Fruit fly (Drosophila melanogaster) whole organism, prepupa: Measurements from ENCODE around the gene CG14286.
A peak's percentile ranks its signal among the peaks of the same experiment; 100 is the strongest.

Source experiments
- Blimp-1 ChIP-seq: fragments of 200-800 bp; sonication (Bioruptor generic); optimal IDR thresholded peaks from 3 replicates; lab custom pipeline; 2017; ENCODE audit warnings: missing biosample characterization, missing genetic modification characterization, mild to moderate bottlenecking, moderate library complexity, missing genetic modification reagents
- CG10669 ChIP-seq: fragments of 200-800 bp; sonication (Bioruptor generic); optimal IDR thresholded peaks from 3 replicates; lab custom pipeline; 2018; ENCODE audit warnings: missing biosample characterization, mild to moderate bottlenecking, missing genetic modification characterization, moderate library complexity
- CG11294 ChIP-seq: fragments of 200-800 bp; sonication (Bioruptor generic); IDR thresholded peaks from 2 replicates; pipeline ENCODE4 v1.3.6; 2022; ENCODE audit warnings: missing biosample characterization, missing genetic modification characterization
- CG11762 ChIP-seq: fragments of 200-800 bp; sonication (Bioruptor generic); optimal IDR thresholded peaks from 3 replicates; lab custom pipeline; 2016; ENCODE audit warnings: missing biosample characterization, missing genetic modification characterization; ENCODE audit not compliant: insufficient read depth
- CG11902 ChIP-seq: fragments of 200-800 bp; sonication (Bioruptor generic); optimal IDR thresholded peaks from 3 replicates; lab custom pipeline; 2016; ENCODE audit warnings: missing biosample characterization, missing genetic modification characterization
- CG15336 ChIP-seq: fragments of 200-800 bp; sonication (Bioruptor generic); IDR thresholded peaks from 2 replicates; pipeline ENCODE4 v1.3.6; 2022; ENCODE audit warnings: missing biosample characterization, missing genetic modification characterization
- CG16779 ChIP-seq: fragments of 200-800 bp; sonication (Bioruptor generic); optimal IDR thresholded peaks from 3 replicates; lab custom pipeline; 2017; ENCODE audit warnings: missing biosample characterization, mild to moderate bottlenecking, missing genetic modification characterization
- CG31627 ChIP-seq: fragments of 200-800 bp; sonication (Bioruptor generic); optimal IDR thresholded peaks from 3 replicates; lab custom pipeline; 2016; ENCODE audit warnings: missing biosample characterization, missing genetic modification characterization
- CG32006 ChIP-seq: fragments of 200-800 bp; sonication (Bioruptor generic); optimal IDR thresholded peaks from 3 replicates; lab custom pipeline; 2017; ENCODE audit warnings: missing biosample characterization, mild to moderate bottlenecking, missing genetic modification characterization
- CG34406 ChIP-seq: fragments of 200-800 bp; sonication (Bioruptor generic); optimal IDR thresholded peaks from 3 replicates; lab custom pipeline; 2016; ENCODE audit warnings: missing biosample characterization, missing genetic modification characterization
- CG4318 ChIP-seq: fragments of 200-800 bp; sonication (Bioruptor generic); optimal IDR thresholded peaks from 3 replicates; lab custom pipeline; 2017; ENCODE audit warnings: missing biosample characterization, mild to moderate bottlenecking, missing genetic modification characterization
- CG6276 ChIP-seq: fragments of 200-800 bp; sonication (Bioruptor generic); optimal IDR thresholded peaks from 2 replicates; lab custom pipeline; 2017; ENCODE audit warnings: missing biosample characterization, mild to moderate bottlenecking, missing genetic modification characterization
- CG6792 ChIP-seq: fragments of 200-800 bp; sonication (Bioruptor generic); optimal IDR thresholded peaks from 3 replicates; lab custom pipeline; 2016; ENCODE audit warnings: missing biosample characterization, missing genetic modification characterization
- CG6808 ChIP-seq: fragments of 200-800 bp; sonication (Bioruptor generic); optimal IDR thresholded peaks from 3 replicates; lab custom pipeline; 2017; ENCODE audit warnings: missing biosample characterization, missing genetic modification characterization, mild to moderate bottlenecking, moderate library complexity, missing genetic modification reagents
- CG6854 ChIP-seq: fragments of 200-800 bp; sonication (Bioruptor generic); optimal IDR thresholded peaks from 2 replicates; lab custom pipeline; 2017; ENCODE audit warnings: missing biosample characterization, mild to moderate bottlenecking, missing genetic modification characterization
- CG7368 ChIP-seq: fragments of 200-800 bp; sonication (Bioruptor generic); optimal IDR thresholded peaks from 3 replicates; lab custom pipeline; 2016; ENCODE audit warnings: missing biosample characterization, missing genetic modification characterization
- CG8119 ChIP-seq: fragments of 200-800 bp; sonication (Bioruptor generic); IDR thresholded peaks from 3 replicates; pipeline ENCODE4 v1.3.6; 2022; ENCODE audit warnings: missing biosample characterization, missing genetic modification characterization
- CG8319 ChIP-seq: fragments of 200-800 bp; sonication (Bioruptor generic); optimal IDR thresholded peaks from 3 replicates; lab custom pipeline; 2016; ENCODE audit warnings: missing biosample characterization, missing genetic modification characterization
- CG8632 ChIP-seq: fragments of 200-800 bp; sonication (Bioruptor generic); optimal IDR thresholded peaks from 3 replicates; lab custom pipeline; 2016; ENCODE audit warnings: missing biosample characterization, missing genetic modification characterization
- CG9139 ChIP-seq: fragments of 200-800 bp; sonication (Bioruptor generic); optimal IDR thresholded peaks from 3 replicates; lab custom pipeline; 2017; ENCODE audit warnings: missing biosample characterization, mild to moderate bottlenecking, missing genetic modification characterization
- Eip75B ChIP-seq: fragments of 200-800 bp; sonication (Bioruptor generic); optimal IDR thresholded peaks from 3 replicates; lab custom pipeline; 2016; ENCODE audit warnings: missing biosample characterization, missing genetic modification characterization
- Eip78C ChIP-seq: fragments of 200-800 bp; sonication (Bioruptor generic); peaks from one replicate; lab custom pipeline; 2016; ENCODE audit warnings: missing biosample characterization, missing genetic modification characterization
- Eip93F ChIP-seq: fragments of 200-800 bp; sonication (Bioruptor generic); optimal IDR thresholded peaks from 2 replicates; lab custom pipeline; 2016; ENCODE audit warnings: missing biosample characterization, mild to moderate bottlenecking, missing genetic modification characterization
- Ets21C ChIP-seq: fragments of 200-800 bp; sonication (Bioruptor generic); optimal IDR thresholded peaks from 3 replicates; lab custom pipeline; 2016; ENCODE audit warnings: missing biosample characterization, missing genetic modification characterization
- Ets96B ChIP-seq: fragments of 200-800 bp; optimal IDR thresholded peaks from 2 replicates; lab custom pipeline; 2019; ENCODE audit warnings: missing biosample characterization, mild to moderate bottlenecking, missing genetic modification characterization, moderate library complexity
- Gug ChIP-seq: fragments of 200-800 bp; sonication (Bioruptor generic); IDR thresholded peaks from 2 replicates; pipeline ENCODE4 v1.3.6; 2022; ENCODE audit warnings: missing biosample characterization, missing genetic modification characterization
- Hr4 ChIP-seq: fragments of 200-800 bp; sonication (Bioruptor generic); optimal IDR thresholded peaks from 3 replicates; lab custom pipeline; 2016; ENCODE audit warnings: missing biosample characterization, missing genetic modification characterization
- Lpt ChIP-seq: fragments of 200-800 bp; sonication (Bioruptor generic); optimal IDR thresholded peaks from 3 replicates; lab custom pipeline; 2016; ENCODE audit warnings: missing biosample characterization, missing genetic modification characterization
- Met ChIP-seq: fragments of 200-800 bp; sonication (Bioruptor generic); optimal IDR thresholded peaks from 3 replicates; lab custom pipeline; 2016; ENCODE audit warnings: missing biosample characterization, missing genetic modification characterization
- OdsH ChIP-seq: fragments of 200-800 bp; sonication (Bioruptor generic); optimal IDR thresholded peaks from 3 replicates; lab custom pipeline; 2016; ENCODE audit warnings: missing biosample characterization, missing genetic modification characterization
- Smox ChIP-seq: fragments of 200-800 bp; sonication (Bioruptor generic); optimal IDR thresholded peaks from 3 replicates; lab custom pipeline; 2016; ENCODE audit warnings: missing biosample characterization, missing genetic modification characterization
- Sox14 ChIP-seq: fragments of 200-800 bp; sonication (Bioruptor generic); optimal IDR thresholded peaks from 3 replicates; lab custom pipeline; 2016; ENCODE audit warnings: missing biosample characterization, missing genetic modification characterization
- achi ChIP-seq: fragments of 200-800 bp; sonication (Bioruptor generic); optimal IDR thresholded peaks from 3 replicates; lab custom pipeline; 2016; ENCODE audit warnings: missing biosample characterization, missing genetic modification characterization
- acj6 ChIP-seq: fragments of 200-800 bp; sonication (Bioruptor generic); optimal IDR thresholded peaks from 3 replicates; lab custom pipeline; 2016; ENCODE audit warnings: missing biosample characterization, missing genetic modification characterization
- cyc ChIP-seq: fragments of 200-800 bp; sonication (Bioruptor generic); optimal IDR thresholded peaks from 3 replicates; lab custom pipeline; 2016; ENCODE audit warnings: missing biosample characterization, missing genetic modification characterization
- dsx ChIP-seq: fragments of 200-800 bp; optimal IDR thresholded peaks from 3 replicates; lab custom pipeline; 2019; ENCODE audit warnings: missing biosample characterization, mild to moderate bottlenecking, missing genetic modification characterization, moderate library complexity; ENCODE audit not compliant: poor library complexity, severe bottlenecking
- eg ChIP-seq: fragments of 200-800 bp; sonication (Bioruptor generic); IDR thresholded peaks from 3 replicates; pipeline ENCODE4 v1.3.6; 2022; ENCODE audit warnings: missing biosample characterization, missing genetic modification characterization
- esn ChIP-seq: fragments of 200-800 bp; sonication (Bioruptor generic); optimal IDR thresholded peaks from 2 replicates; lab custom pipeline; 2016; ENCODE audit warnings: missing biosample characterization, mild to moderate bottlenecking, missing genetic modification characterization, moderate library complexity
- fd85E ChIP-seq: fragments of 200-800 bp; sonication (Bioruptor generic); optimal IDR thresholded peaks from 3 replicates; lab custom pipeline; 2016; ENCODE audit warnings: missing biosample characterization, missing genetic modification characterization
- fkh ChIP-seq: fragments of 200-800 bp; sonication (Bioruptor generic); optimal IDR thresholded peaks from 3 replicates; lab custom pipeline; 2017; ENCODE audit warnings: missing biosample characterization, mild to moderate bottlenecking, missing genetic modification characterization, moderate library complexity
- pdm3 ChIP-seq: fragments of 200-800 bp; sonication (Bioruptor generic); optimal IDR thresholded peaks from 3 replicates; lab custom pipeline; 2016; ENCODE audit warnings: missing biosample characterization, missing genetic modification characterization
- salr ChIP-seq, 2 experiments: fragments of 200-800 bp; sonication (Bioruptor generic); optimal IDR thresholded peaks; 3 replicates each; lab custom pipeline; 2016 to 2018; ENCODE audit warnings: missing biosample characterization in 2 of 2, missing genetic modification characterization in 2 of 2, mild to moderate bottlenecking in 1 of 2
- ss ChIP-seq, 2 experiments: fragments of 200-800 bp; sonication (Bioruptor generic); optimal IDR thresholded peaks; 2 replicates in 1 of 2; 3 replicates in 1 of 2; lab custom pipeline; 2017 to 2018; ENCODE audit warnings: mild to moderate bottlenecking in 2 of 2, missing biosample characterization in 2 of 2, missing genetic modification characterization in 2 of 2, moderate library complexity in 1 of 2
- topi ChIP-seq: fragments of 200-800 bp; sonication (Bioruptor generic); optimal IDR thresholded peaks from 3 replicates; lab custom pipeline; 2016; ENCODE audit warnings: missing biosample characterization, missing genetic modification characterization
- vri ChIP-seq: fragments of 200-800 bp; sonication (Bioruptor generic); optimal IDR thresholded peaks from 3 replicates; lab custom pipeline; 2016; ENCODE audit warnings: missing biosample characterization, mild to moderate bottlenecking, missing genetic modification characterization

The CG14286 gene

DNA sequence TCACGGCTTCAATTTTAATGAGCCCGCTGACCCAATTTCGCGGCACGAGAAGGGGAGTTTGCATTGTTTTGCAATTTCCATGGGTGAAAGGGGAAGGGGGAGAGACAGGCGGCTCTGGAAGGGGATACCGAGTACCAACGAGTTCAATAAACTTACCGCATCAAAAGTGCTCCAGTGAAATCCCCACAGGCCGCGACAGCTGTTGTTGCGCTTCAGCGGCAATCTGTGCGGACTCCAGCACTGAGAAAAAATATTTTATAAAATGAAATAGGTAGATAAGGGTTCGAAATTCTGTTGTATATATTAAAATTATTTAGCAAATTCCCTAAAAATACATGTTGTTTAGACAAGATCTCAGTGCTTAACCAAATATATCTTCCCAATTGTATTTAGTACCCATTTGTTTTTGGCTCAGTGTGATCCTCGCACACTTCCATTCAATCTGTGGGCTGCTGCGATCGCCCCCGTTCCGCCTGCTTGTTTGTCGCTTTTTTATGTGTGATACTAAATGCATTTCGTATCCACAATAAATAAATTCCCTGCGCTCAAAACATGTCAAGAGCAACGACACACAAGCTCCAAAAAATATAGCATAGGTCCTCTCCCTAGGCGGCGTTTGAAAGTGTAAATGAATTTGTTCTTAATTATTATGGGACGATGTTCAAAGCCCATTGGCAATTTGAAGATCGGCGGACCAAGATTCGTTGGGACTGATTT lies 28.2 kb upstream of the CG14286 start (continued):
- TF ChIP-seq esn (GFP tag; lab: Kevin White, UChicago), result peak; percentile 94
- TF ChIP-seq Gug (GFP tag; lab: Robert Waterston, UW), result peak; percentile 83
- TF ChIP-seq Blimp-1 (GFP tag; lab: Kevin White, UChicago), result peak; percentile 58
- TF ChIP-seq Eip93F (GFP tag; lab: Kevin White, UChicago), result peak; percentile 75
- peak; percentile 74 for TF ChIP-seq CG4318 (GFP tag; lab: Kevin White, UChicago)
- peak; percentile 90 for TF ChIP-seq eg (GFP tag; lab: Robert Waterston, UW)
- peak; percentile 89 for TF ChIP-seq CG8119 (GFP tag; lab: Robert Waterston, UW)
- peak; percentile 72 for TF ChIP-seq CG11294
- peak; percentile 87 for TF ChIP-seq dsx

DNA sequence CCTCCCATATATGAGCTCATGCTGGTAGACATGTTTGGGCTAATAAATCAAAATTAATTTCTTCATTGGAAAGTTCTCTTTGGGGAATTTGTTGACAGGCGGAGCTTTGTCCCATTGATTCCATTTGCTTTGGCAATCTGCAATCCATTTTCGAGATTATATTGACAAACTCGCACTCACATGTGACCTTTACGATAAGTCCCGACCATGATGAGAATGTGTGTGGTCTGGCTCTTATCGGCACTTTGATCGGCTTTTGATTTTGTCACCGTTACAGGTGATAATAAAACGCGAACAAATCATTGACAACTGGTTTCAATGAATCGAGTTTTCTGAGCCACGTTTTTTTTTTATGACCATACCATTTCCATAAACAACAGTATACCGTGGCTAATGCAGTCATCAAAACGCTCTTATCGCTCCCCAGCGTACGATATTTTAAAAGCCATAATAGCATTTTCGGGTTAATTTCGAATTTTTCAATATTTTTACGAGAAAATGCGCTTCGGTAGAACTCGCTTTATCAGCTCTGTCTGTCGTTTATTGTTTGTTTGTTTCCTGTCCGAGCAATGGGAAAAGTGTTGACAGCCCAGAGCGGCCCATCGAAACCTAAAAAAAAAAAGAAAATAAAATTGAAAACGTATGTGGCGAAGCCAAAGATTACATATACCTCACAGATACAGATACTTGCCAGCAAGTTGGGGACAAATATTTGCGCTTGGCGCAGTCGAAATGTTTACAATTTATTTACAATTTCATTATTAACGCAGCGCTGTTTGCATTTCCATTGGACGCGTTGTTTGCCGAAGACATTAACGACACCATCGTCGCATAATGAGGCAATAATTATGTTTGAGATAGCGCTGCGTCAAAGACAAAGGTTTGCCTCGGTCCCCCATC lies 26.3 kb upstream of the CG14286 start:
- no peak for TF ChIP-seq Ets96B
- no peak for TF ChIP-seq Ets21C (GFP tag; lab: Kevin White, UChicago)
- peak; percentile 32 for TF ChIP-seq CG6792 (GFP tag; lab: Kevin White, UChicago)
- no peak for TF ChIP-seq CG8319 (GFP tag; lab: Kevin White, UChicago)
- TF ChIP-seq acj6 (GFP tag; lab: Kevin White, UChicago), result no peak
- no peak for TF ChIP-seq CG6276 (GFP tag; lab: Kevin White, UChicago)
- no peak for TF ChIP-seq eg (GFP tag; lab: Robert Waterston, UW)
- TF ChIP-seq salr (GFP tag; optimal IDR thresholded peaks at IDR 0.05; lab: Kevin White, UChicago), result no peak
- no peak for TF ChIP-seq Eip75B
- no peak for TF ChIP-seq CG6808 (GFP tag; lab: Kevin White, UChicago)
- TF ChIP-seq CG11902 (GFP tag; lab: Kevin White, UChicago), result no peak
- TF ChIP-seq Sox14, result no peak
- no peak for TF ChIP-seq CG11762
- no peak for TF ChIP-seq CG11294
- TF ChIP-seq Eip78C, result peak; percentile 70
- TF ChIP-seq cyc (GFP tag; lab: Kevin White, UChicago), result no peak
- TF ChIP-seq CG8632 (GFP tag; lab: Kevin White, UChicago), result peak; percentile 59
- no peak for TF ChIP-seq vri (GFP tag; lab: Kevin White, UChicago)
- TF ChIP-seq CG4318 (GFP tag; lab: Kevin White, UChicago), result no peak
- TF ChIP-seq fkh (GFP tag; lab: Kevin White, UChicago), result peak; percentile 96
- TF ChIP-seq CG32006 (GFP tag; lab: Kevin White, UChicago), result no peak
- TF ChIP-seq esn (GFP tag; lab: Kevin White, UChicago), result peak; percentile 26
- no peak for TF ChIP-seq Eip93F (GFP tag; lab: Kevin White, UChicago)
- peak in 1 of 2 experiments; percentile 31 for TF ChIP-seq ss (GFP tag; optimal IDR thresholded peaks at IDR 0.05; lab: Kevin White, UChicago)
- TF ChIP-seq OdsH (GFP tag; lab: Kevin White, UChicago), result no peak
- peak; percentile 13 for TF ChIP-seq Met
- TF ChIP-seq CG9139 (GFP tag; lab: Kevin White, UChicago), result no peak
- no peak for TF ChIP-seq CG7368
- TF ChIP-seq Smox (GFP tag; lab: Kevin White, UChicago), result peak; percentile 38
- TF ChIP-seq Gug (GFP tag; lab: Robert Waterston, UW), result no peak
- TF ChIP-seq Hr4 (GFP tag; lab: Kevin White, UChicago), result no peak
- TF ChIP-seq CG6854 (GFP tag; lab: Kevin White, UChicago), result peak; percentile 56
- TF ChIP-seq Blimp-1 (GFP tag; lab: Kevin White, UChicago), result no peak
- no peak for TF ChIP-seq CG31627 (GFP tag; lab: Kevin White, UChicago)
- TF ChIP-seq CG10669, result no peak
- TF ChIP-seq topi (GFP tag; lab: Kevin White, UChicago), result no peak
- TF ChIP-seq CG34406 (GFP tag; lab: Kevin White, UChicago), result peak; percentile 49
- no peak for TF ChIP-seq achi (GFP tag; lab: Kevin White, UChicago)
- no peak for TF ChIP-seq fd85E
- TF ChIP-seq pdm3 (GFP tag; lab: Kevin White, UChicago), result no peak
- no peak for TF ChIP-seq Lpt (GFP tag; lab: Kevin White, UChicago)
- no peak for TF ChIP-seq CG15336 (GFP tag; lab: Robert Waterston, UW)
- TF ChIP-seq CG8119 (GFP tag; lab: Robert Waterston, UW), result no peak
- no peak for TF ChIP-seq CG16779 (tag; lab: Kevin White, UChicago)
